Fruit fly (Drosophila melanogaster) whole organism, embryonic: ENCODE measurements around the gene CG9886.

ENCODE experiments used
- ATbp ChIP-seq: fragments of 200-800 bp; sonication (Bioruptor generic); optimal IDR thresholded peaks from 2 replicates; lab custom pipeline; 2017; ENCODE audit warnings: missing biosample characterization, mild to moderate bottlenecking, missing genetic modification characterization, missing genetic modification reagents
- Atf-2 ChIP-seq: fragments of 200-800 bp; sonication (Bioruptor generic); optimal IDR thresholded peaks from 2 replicates; lab custom pipeline; 2016; ENCODE audit warnings: missing biosample characterization, missing genetic modification characterization
- Atf3 ChIP-seq: fragments of 200-800 bp; sonication (Bioruptor generic); optimal IDR thresholded peaks from 3 replicates; lab custom pipeline; 2016; ENCODE audit warnings: missing biosample characterization, missing genetic modification characterization
- B-H1 ChIP-seq: fragments of 200-800 bp; sonication (Bioruptor generic); IDR thresholded peaks from 3 replicates; pipeline ENCODE4 v1.3.6; 2022; ENCODE audit warnings: missing biosample characterization, missing genetic modification characterization
- CG10267 ChIP-seq: fragments of 200-800 bp; sonication (Bioruptor generic); optimal IDR thresholded peaks from 2 replicates; lab custom pipeline; 2018; ENCODE audit warnings: missing biosample characterization, mild to moderate bottlenecking, missing genetic modification characterization, moderate library complexity
- CG10274 ChIP-seq: fragments of 200-800 bp; sonication (Bioruptor generic); optimal IDR thresholded peaks from 3 replicates; lab custom pipeline; 2017; ENCODE audit warnings: missing biosample characterization, mild to moderate bottlenecking, missing genetic modification characterization
- CG10565 ChIP-seq: fragments of 200-800 bp; sonication (Bioruptor generic); optimal IDR thresholded peaks from 3 replicates; lab custom pipeline; 2016; ENCODE audit warnings: missing biosample characterization, mild to moderate bottlenecking, missing genetic modification characterization
- CG11456 ChIP-seq: fragments of 200-800 bp; sonication (Bioruptor generic); IDR thresholded peaks from 3 replicates; pipeline ENCODE4 v1.3.6; 2022; ENCODE audit warnings: missing biosample characterization, missing genetic modification characterization
- CG12219 ChIP-seq: fragments of 200-800 bp; sonication (Bioruptor generic); optimal IDR thresholded peaks from 3 replicates; lab custom pipeline; 2018; ENCODE audit warnings: missing biosample characterization, mild to moderate bottlenecking, missing genetic modification characterization
- CG14667 ChIP-seq: fragments of 200-800 bp; sonication (Bioruptor generic); IDR thresholded peaks from 2 replicates; pipeline ENCODE4 v1.3.6; 2022; ENCODE audit warnings: missing biosample characterization, missing genetic modification characterization
- CG14710 ChIP-seq: fragments of 200-800 bp; sonication (Bioruptor generic); optimal IDR thresholded peaks from 3 replicates; lab custom pipeline; 2019; ENCODE audit warnings: missing biosample characterization, mild to moderate bottlenecking, missing genetic modification characterization, moderate library complexity
- CG15269 ChIP-seq: fragments of 200-800 bp; sonication (Bioruptor generic); optimal IDR thresholded peaks from 2 replicates; lab custom pipeline; 2018; ENCODE audit warnings: missing biosample characterization, mild to moderate bottlenecking, missing genetic modification characterization, moderate library complexity
- CG1603 ChIP-seq: fragments of 200-800 bp; sonication (Bioruptor generic); optimal IDR thresholded peaks from 2 replicates; lab custom pipeline; 2019; ENCODE audit warnings: missing biosample characterization, mild to moderate bottlenecking, missing genetic modification characterization, moderate library complexity
- CG17359 ChIP-seq: fragments of 200-800 bp; sonication (Bioruptor generic); optimal IDR thresholded peaks from 3 replicates; lab custom pipeline; 2018; ENCODE audit warnings: missing biosample characterization, mild to moderate bottlenecking, missing genetic modification characterization, moderate library complexity
- CG17912 ChIP-seq: fragments of 200-800 bp; sonication (Bioruptor generic); optimal IDR thresholded peaks from 2 replicates; lab custom pipeline; 2018; ENCODE audit warnings: missing biosample characterization, mild to moderate bottlenecking, missing genetic modification characterization
- CG2712 ChIP-seq: fragments of 200-800 bp; optimal IDR thresholded peaks from 3 replicates; lab custom pipeline; 2019; ENCODE audit warnings: missing biosample characterization, mild to moderate bottlenecking, missing genetic modification characterization, moderate library complexity
- CG32767 ChIP-seq: fragments of 200-800 bp; sonication (Bioruptor generic); IDR thresholded peaks from 2 replicates; pipeline ENCODE4 v1.3.6; 2022; ENCODE audit warnings: missing biosample characterization, missing genetic modification characterization
- CG3281 ChIP-seq: fragments of 200-800 bp; sonication (Bioruptor generic); optimal IDR thresholded peaks from 3 replicates; lab custom pipeline; 2017; ENCODE audit warnings: missing biosample characterization, mild to moderate bottlenecking, missing genetic modification characterization
- E2f1 ChIP-seq: fragments of 200-800 bp; sonication (Bioruptor generic); IDR thresholded peaks from 2 replicates; pipeline ENCODE4 v1.3.6; 2022; ENCODE audit warnings: missing biosample characterization, missing genetic modification characterization
- E2f2 ChIP-seq: fragments of 200-800 bp; sonication (Bioruptor generic); IDR thresholded peaks from 2 replicates; pipeline ENCODE4 v1.3.6; 2022; ENCODE audit warnings: missing biosample characterization, missing genetic modification characterization
- HLH54F ChIP-seq: fragments of 200-800 bp; sonication (Bioruptor generic); optimal IDR thresholded peaks from 3 replicates; lab custom pipeline; 2016; ENCODE audit warnings: missing biosample characterization, missing genetic modification characterization
- Hsf ChIP-seq: fragments of 200-800 bp; sonication (Bioruptor generic); optimal IDR thresholded peaks from 3 replicates; lab custom pipeline; 2016; ENCODE audit warnings: missing biosample characterization, missing genetic modification characterization
- Kr ChIP-seq: fragments of 200-800 bp; sonication (Bioruptor generic); optimal IDR thresholded peaks from 2 replicates; lab custom pipeline; 2017; ENCODE audit warnings: missing biosample characterization, mild to moderate bottlenecking, missing genetic modification characterization
- Lim3 ChIP-seq: fragments of 200-800 bp; sonication (Bioruptor generic); IDR thresholded peaks from 2 replicates; pipeline ENCODE4 v1.3.6; 2022; ENCODE audit warnings: missing biosample characterization, missing genetic modification characterization
- Mad ChIP-seq: fragments of 200-800 bp; sonication (Bioruptor generic); optimal IDR thresholded peaks from 2 replicates; lab custom pipeline; 2016; ENCODE audit warnings: missing biosample characterization, missing genetic modification characterization
- Med ChIP-seq: fragments of 200-800 bp; sonication (Bioruptor generic); peaks from one replicate; lab custom pipeline; 2016; ENCODE audit warnings: missing biosample characterization, missing genetic modification characterization, mild to moderate bottlenecking, inconsistent platforms, moderate library complexity
- NC2β ChIP-seq: fragments of 200-800 bp; sonication (Bioruptor generic); optimal IDR thresholded peaks from 2 replicates; lab custom pipeline; 2016; ENCODE audit warnings: missing biosample characterization, missing genetic modification characterization
- Nf-YB ChIP-seq: fragments of 200-800 bp; sonication (Bioruptor generic); optimal IDR thresholded peaks from 3 replicates; lab custom pipeline; 2019; ENCODE audit warnings: missing biosample characterization, mild to moderate bottlenecking, missing genetic modification characterization, moderate library complexity
- NfI ChIP-seq: fragments of 200-800 bp; sonication (Bioruptor generic); optimal IDR thresholded peaks from 3 replicates; lab custom pipeline; 2018; ENCODE audit warnings: missing biosample characterization, mild to moderate bottlenecking, missing genetic modification characterization, moderate library complexity
- YL-1 ChIP-seq: fragments of 200-800 bp; sonication (Bioruptor generic); optimal IDR thresholded peaks from 3 replicates; lab custom pipeline; 2017; ENCODE audit warnings: missing biosample characterization, mild to moderate bottlenecking, missing genetic modification characterization
- ap ChIP-seq: fragments of 200-800 bp; sonication (Bioruptor generic); IDR thresholded peaks from 2 replicates; pipeline ENCODE4 v1.3.6; 2022; ENCODE audit warnings: missing biosample characterization, missing genetic modification characterization
- da ChIP-seq: fragments of 200-800 bp; sonication (Bioruptor generic); optimal IDR thresholded peaks from 2 replicates; lab custom pipeline; 2016; ENCODE audit warnings: missing biosample characterization, missing genetic modification characterization
- dm ChIP-seq: fragments of 200-800 bp; sonication (Bioruptor generic); optimal IDR thresholded peaks from 3 replicates; lab custom pipeline; 2016; ENCODE audit warnings: missing biosample characterization, missing genetic modification characterization
- fru ChIP-seq: fragments of >200 bp; optimal IDR thresholded peaks from 2 replicates; lab custom pipeline; 2017
- hb ChIP-seq: fragments of 200-800 bp; sonication (Bioruptor generic); IDR thresholded peaks from 3 replicates; pipeline ENCODE4 v1.3.6; 2022; ENCODE audit warnings: missing biosample characterization, missing genetic modification characterization; ENCODE audit not compliant: partially characterized antibody
- hkb ChIP-seq, 2 experiments: fragments of 200-800 bp in 1 of 2; fragments of >200 bp in 1 of 2; sonication (Bioruptor generic) in 1 of 2; IDR thresholded peaks in 1 of 2; optimal IDR thresholded peaks in 1 of 2; 2 replicates each; pipeline versions ENCODE4 v1.3.6 to Lab custom; 2017 to 2022; ENCODE audit warnings: missing biosample characterization in 1 of 2, missing genetic modification characterization in 1 of 2
- klu ChIP-seq: fragments of 200-800 bp; sonication (Bioruptor generic); IDR thresholded peaks from 2 replicates; pipeline ENCODE4 v1.3.6; 2022; ENCODE audit warnings: missing biosample characterization, missing genetic modification characterization
- lola ChIP-seq, 3 experiments: fragments of >200 bp in 2 of 3; fragments of 200-800 bp in 1 of 3; sonication (Bioruptor generic) in 1 of 3; optimal IDR thresholded peaks; 2 replicates each; lab custom pipeline; 2017 to 2019; ENCODE audit warnings: missing biosample characterization in 3 of 3, missing genetic modification characterization in 3 of 3, mild to moderate bottlenecking in 1 of 3, moderate library complexity in 1 of 3
- mirr ChIP-seq: fragments of 200-800 bp; sonication (Bioruptor generic); optimal IDR thresholded peaks from 3 replicates; lab custom pipeline; 2018; ENCODE audit warnings: missing biosample characterization, mild to moderate bottlenecking, missing genetic modification characterization
- nmo ChIP-seq: fragments of 200-800 bp; sonication (Bioruptor generic); optimal IDR thresholded peaks from 2 replicates; lab custom pipeline; 2018; ENCODE audit warnings: missing biosample characterization, mild to moderate bottlenecking, missing genetic modification characterization, moderate library complexity
- onecut ChIP-seq: fragments of 200-800 bp; sonication (Bioruptor generic); IDR thresholded peaks from 2 replicates; pipeline ENCODE4 v1.3.6; 2022; ENCODE audit warnings: missing biosample characterization, missing genetic modification characterization
- p53 ChIP-seq: fragments of 200-800 bp; sonication (Bioruptor generic); optimal IDR thresholded peaks from 2 replicates; lab custom pipeline; 2016; ENCODE audit warnings: missing biosample characterization, missing genetic modification characterization
- sens-2 ChIP-seq: fragments of 200-800 bp; sonication (Bioruptor generic); IDR thresholded peaks from 2 replicates; pipeline ENCODE4 v1.3.6; 2022; ENCODE audit warnings: missing biosample characterization, missing genetic modification characterization
- shn ChIP-seq: fragments of 200-800 bp; sonication (Bioruptor generic); optimal IDR thresholded peaks from 3 replicates; lab custom pipeline; 2016; ENCODE audit warnings: missing biosample characterization, missing genetic modification characterization
- sisA ChIP-seq: fragments of 200-800 bp; sonication (Bioruptor generic); IDR thresholded peaks from 2 replicates; pipeline ENCODE4 v1.3.6; 2022; ENCODE audit warnings: missing biosample characterization, missing genetic modification characterization
- so ChIP-seq: fragments of 200-800 bp; sonication (Bioruptor generic); IDR thresholded peaks from 3 replicates; pipeline ENCODE4 v1.3.6; 2022; ENCODE audit warnings: missing biosample characterization, missing genetic modification characterization
- sqz ChIP-seq: fragments of 200-800 bp; sonication (Bioruptor generic); optimal IDR thresholded peaks from 3 replicates; lab custom pipeline; 2018; ENCODE audit warnings: missing biosample characterization, mild to moderate bottlenecking, missing genetic modification characterization
- tio ChIP-seq: fragments of 200-800 bp; sonication (Bioruptor generic); optimal IDR thresholded peaks from 2 replicates; lab custom pipeline; 2017; ENCODE audit warnings: missing biosample characterization, missing genetic modification characterization, inconsistent platforms
- wek ChIP-seq: fragments of 200-800 bp; sonication (Bioruptor generic); optimal IDR thresholded peaks from 3 replicates; lab custom pipeline; 2018; ENCODE audit warnings: missing biosample characterization, mild to moderate bottlenecking, missing genetic modification characterization, moderate library complexity

CG9886 gene

dm6 chr2L:2375655-2376417 lies 44.8 kb upstream of the CG9886 start, which contains the start of gene Atxn7 (continued):
- TF ChIP-seq Lim3 (no peak), CG10565 (GFP tag; lab: Kevin White, UChicago) (no peak), CG32767 (GFP tag; lab: Robert Waterston, UW) (0 out of 2 replicates have a peak, but pooled peaks have one; percentile 25), tio (peak; percentile 15), dm (peak; percentile 69), CG11456 (GFP tag; lab: Robert Waterston, UW) (peak; percentile 81; the same call in 2 of the 3 replicates), NfI (peak; percentile 89), CG17912 (GFP tag; lab: Kevin White, UChicago) (peak; percentile 89), wek (GFP tag; lab: Kevin White, UChicago) (peak; percentile 85), Atf3 (GFP tag; lab: Kevin White, UChicago) (no peak), ATbp (peak; percentile 74), Med (peak; percentile 97), Atf-2 (no peak), Mad (GFP tag; lab: Kevin White, UChicago) (peak; percentile 73), da (peak; percentile 77), Nf-YB (peak; percentile 42), E2f1 (peak; percentile 36; the same call in 1 of the 2 replicates), fru (lab: Kevin White, UChicago) (no peak), Kr (GFP tag; lab: Kevin White, UChicago) (no peak), CG17359 (peak; percentile 61), HLH54F (GFP tag; lab: Kevin White, UChicago) (peak; percentile 31), hkb (optimal IDR thresholded peaks at IDR 0.05; lab: Kevin White, UChicago) (no peak), hkb (GFP tag; IDR thresholded peaks at IDR 0.05; lab: Robert Waterston, UW) (peak; percentile 68), sens-2 (GFP tag; lab: Robert Waterston, UW) (peak; percentile 50; the same call in 1 of the 2 replicates), CG10274 (GFP tag; lab: Kevin White, UChicago) (peak; percentile 34), CG14710 (peak; percentile 52), sisA (GFP tag; lab: Robert Waterston, UW) (no peak), CG3281 (GFP tag; lab: Kevin White, UChicago) (peak; percentile 69), CG10267 (tag; lab: Kevin White, UChicago) (peak; percentile 67), sqz (peak; percentile 62), Hsf (peak; percentile 74), CG1603 (peak; percentile 92), B-H1 (GFP tag; lab: Robert Waterston, UW) (no peak), CG12219 (GFP tag; lab: Kevin White, UChicago) (peak; percentile 77), p53 (GFP tag; lab: Kevin White, UChicago) (peak; percentile 61), shn (GFP tag; lab: Kevin White, UChicago) (peak; percentile 50), lola (GFP tag; optimal IDR thresholded peaks at IDR 0.05; lab: Kevin White, UChicago) (no peak), so (GFP tag; lab: Robert Waterston, UW) (peak; percentile 52), CG15269 (tag; lab: Kevin White, UChicago) (peak; percentile 65), nmo (peak; percentile 73), NC2β (GFP tag; lab: Kevin White, UChicago) (peak; percentile 80), onecut (GFP tag; lab: Robert Waterston, UW) (peak; percentile 68), ap (GFP tag; lab: Robert Waterston, UW) (peak; percentile 61), hb (peak; percentile 87), CG14667 (no peak), E2f2 (GFP tag; lab: Robert Waterston, UW) (peak; percentile 46), mirr (GFP tag; lab: Kevin White, UChicago) (peak; percentile 67), YL-1 (GFP tag; lab: Kevin White, UChicago) (peak; percentile 82), CG2712 (peak; percentile 55), klu (GFP tag; lab: Robert Waterston, UW) (0 out of 2 replicates have a peak, but pooled peaks have one; percentile 52)
